Worm (Caenorhabditis elegans): ENCODE data around the gene Y73F4A.3.

DNA sequence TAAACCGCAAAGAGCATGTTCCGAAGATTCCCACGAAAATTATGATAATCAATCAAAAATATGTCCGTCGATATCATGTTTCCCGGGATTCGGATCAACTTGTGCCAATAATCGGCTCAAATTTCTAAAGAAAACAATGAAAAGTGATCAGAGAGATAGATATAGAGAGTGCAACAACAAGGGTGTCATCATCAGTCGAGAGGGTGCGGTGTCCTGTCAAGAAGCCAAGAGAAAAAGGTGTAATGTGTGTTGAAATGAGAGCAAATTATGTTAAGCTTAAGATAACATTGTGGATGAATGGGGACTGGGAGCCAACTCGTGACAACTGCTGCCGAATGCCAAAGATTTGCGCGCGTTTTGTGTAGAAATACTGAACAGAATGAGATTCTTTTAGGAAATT, 32.3 kb downstream of the Y73F4A.3 start:
- no peak for TF ChIP-seq pqm-1 (tag; optimal IDR thresholded peaks at IDR 0.05)
- no peak for TF ChIP-seq pha-4 (tag; optimal IDR thresholded peaks at IDR 0.05)
- no peak for TF ChIP-seq egl-27 (tag; optimal IDR thresholded peaks at IDR 0.05)
- TF ChIP-seq ztf-4 (tag; optimal IDR thresholded peaks at IDR 0.05), result no peak
- TF ChIP-seq nhr-76 (tag; optimal IDR thresholded peaks at IDR 0.05), result no peak
- no peak for TF ChIP-seq nhr-25 (tag; optimal IDR thresholded peaks at IDR 0.05)
- no peak for TF ChIP-seq nhr-12 (tag; optimal IDR thresholded peaks at IDR 0.05)
- TF ChIP-seq lin-15B (tag; optimal IDR thresholded peaks at IDR 0.05), result no peak
- no peak for TF ChIP-seq lin-39 (tag; optimal IDR thresholded peaks at IDR 0.05)
- no peak for TF ChIP-seq snpc-4 (tag; optimal IDR thresholded peaks at IDR 0.05)
- TF ChIP-seq unc-39 (tag; optimal IDR thresholded peaks at IDR 0.05), result no peak
- TF ChIP-seq ceh-82 (tag; optimal IDR thresholded peaks at IDR 0.05), result no peak
- TF ChIP-seq ama-1 (optimal IDR thresholded peaks at IDR 0.05), result no peak
